Fruit fly (Drosophila melanogaster) whole organism, embryonic: Measurements from ENCODE around the gene mst.

ENCODE experiments used
- Atf6 ChIP-seq: fragments of 200-800 bp; sonication (Bioruptor generic); IDR thresholded peaks from 2 replicates; pipeline ENCODE4 v1.3.6; 2022; ENCODE audit warnings: missing biosample characterization, missing genetic modification characterization
- CG10321 ChIP-seq: fragments of 200-800 bp; sonication (Bioruptor generic); IDR thresholded peaks from 2 replicates; pipeline ENCODE4 v1.3.6; 2022; ENCODE audit warnings: missing biosample characterization, missing genetic modification characterization
- CG10543 ChIP-seq: fragments of 200-800 bp; sonication (Bioruptor generic); optimal IDR thresholded peaks from 3 replicates; lab custom pipeline; 2017; ENCODE audit warnings: missing biosample characterization, mild to moderate bottlenecking, missing genetic modification characterization, moderate library complexity
- CG11456 ChIP-seq: fragments of 200-800 bp; sonication (Bioruptor generic); IDR thresholded peaks from 3 replicates; pipeline ENCODE4 v1.3.6; 2022; ENCODE audit warnings: missing biosample characterization, missing genetic modification characterization
- CG12391 ChIP-seq: fragments of 200-800 bp; sonication (Bioruptor generic); optimal IDR thresholded peaks from 3 replicates; lab custom pipeline; 2018; ENCODE audit warnings: missing biosample characterization, mild to moderate bottlenecking, missing genetic modification characterization, moderate library complexity
- CG14014 ChIP-seq: fragments of 200-800 bp; sonication (Bioruptor generic); IDR thresholded peaks from 2 replicates; pipeline ENCODE4 v1.3.6; 2022; ENCODE audit warnings: missing biosample characterization, missing genetic modification characterization
- CG14710 ChIP-seq: fragments of 200-800 bp; sonication (Bioruptor generic); optimal IDR thresholded peaks from 3 replicates; lab custom pipeline; 2019; ENCODE audit warnings: missing biosample characterization, mild to moderate bottlenecking, missing genetic modification characterization, moderate library complexity
- CG15514 ChIP-seq: fragments of 200-800 bp; sonication (Bioruptor generic); optimal IDR thresholded peaks from 3 replicates; lab custom pipeline; 2017; ENCODE audit warnings: missing biosample characterization, missing genetic modification characterization, mild to moderate bottlenecking, moderate library complexity, missing genetic modification reagents
- CG17186 ChIP-seq: fragments of 200-800 bp; sonication (Bioruptor generic); optimal IDR thresholded peaks from 3 replicates; lab custom pipeline; 2017; ENCODE audit warnings: missing biosample characterization, missing genetic modification reagents, missing genetic modification characterization
- CG17385 ChIP-seq: fragments of 200-800 bp; sonication (Bioruptor generic); optimal IDR thresholded peaks from 3 replicates; lab custom pipeline; 2018; ENCODE audit warnings: missing biosample characterization, mild to moderate bottlenecking, missing genetic modification characterization
- CG18599 ChIP-seq: fragments of 200-800 bp; sonication (Bioruptor generic); optimal IDR thresholded peaks from 3 replicates; lab custom pipeline; 2017; ENCODE audit warnings: missing biosample characterization, missing genetic modification characterization, mild to moderate bottlenecking, moderate library complexity, missing genetic modification reagents
- CG2120 ChIP-seq: fragments of 200-800 bp; sonication (Bioruptor generic); optimal IDR thresholded peaks from 3 replicates; lab custom pipeline; 2016; ENCODE audit warnings: missing biosample characterization, missing genetic modification characterization
- CG30020 ChIP-seq: fragments of 200-800 bp; optimal IDR thresholded peaks from 2 replicates; lab custom pipeline; 2019; ENCODE audit warnings: missing biosample characterization, mild to moderate bottlenecking, missing genetic modification characterization, moderate library complexity
- CG32532 ChIP-seq: fragments of 200-800 bp; sonication (Bioruptor generic); IDR thresholded peaks from 2 replicates; pipeline ENCODE4 v1.3.6; 2022; ENCODE audit warnings: missing biosample characterization, missing genetic modification characterization
- CG3847 ChIP-seq: fragments of 200-800 bp; sonication (Bioruptor generic); IDR thresholded peaks from 2 replicates; pipeline ENCODE4 v1.3.6; 2022; ENCODE audit warnings: missing biosample characterization, missing genetic modification characterization
- CG4360 ChIP-seq: fragments of 200-800 bp; sonication (Bioruptor generic); IDR thresholded peaks from 2 replicates; pipeline ENCODE4 v1.3.6; 2022; ENCODE audit warnings: missing biosample characterization, missing genetic modification characterization
- CG4730 ChIP-seq: fragments of 200-800 bp; sonication (Bioruptor generic); IDR thresholded peaks from 2 replicates; pipeline ENCODE4 v1.3.6; 2022; ENCODE audit warnings: missing biosample characterization, missing genetic modification characterization
- CG6765 ChIP-seq: fragments of 200-800 bp; sonication (Bioruptor generic); optimal IDR thresholded peaks from 3 replicates; lab custom pipeline; 2017; ENCODE audit warnings: missing biosample characterization, mild to moderate bottlenecking, missing genetic modification characterization
- CG7928 ChIP-seq: fragments of 200-800 bp; sonication (Bioruptor generic); optimal IDR thresholded peaks from 2 replicates; lab custom pipeline; 2017; ENCODE audit warnings: missing biosample characterization, mild to moderate bottlenecking, missing genetic modification characterization
- CHES-1-like ChIP-seq: fragments of 200-800 bp; sonication (Bioruptor generic); optimal IDR thresholded peaks from 2 replicates; lab custom pipeline; 2016; ENCODE audit warnings: missing biosample characterization, missing genetic modification characterization
- Dfd ChIP-seq, 2 experiments: fragments of >200 bp; optimal IDR thresholded peaks; 2 replicates each; lab custom pipeline; 2017; ENCODE audit warnings: missing biosample characterization in 2 of 2, missing genetic modification characterization in 2 of 2
- Dip3 ChIP-seq: fragments of 200-800 bp; sonication (Bioruptor generic); optimal IDR thresholded peaks from 3 replicates; lab custom pipeline; 2016; ENCODE audit warnings: missing biosample characterization, missing genetic modification characterization
- Dll ChIP-seq: fragments of 200-800 bp; sonication (Bioruptor generic); IDR thresholded peaks from 4 replicates; pipeline ENCODE4 v1.3.6; 2022; ENCODE audit warnings: missing biosample characterization, missing genetic modification characterization; ENCODE audit not compliant: partially characterized antibody
- Dp ChIP-seq: fragments of 200-800 bp; sonication (Bioruptor generic); optimal IDR thresholded peaks from 2 replicates; lab custom pipeline; 2018; ENCODE audit warnings: missing biosample characterization, mild to moderate bottlenecking, missing genetic modification characterization, moderate library complexity
- GATAe ChIP-seq: fragments of 200-800 bp; sonication (Bioruptor generic); conservative IDR thresholded peaks from 2 replicates; pipeline ENCODE4 v1.3.6; 2022; ENCODE audit warnings: missing biosample characterization, missing genetic modification characterization
- HLH4C ChIP-seq: fragments of 200-800 bp; sonication (Bioruptor generic); IDR thresholded peaks from 3 replicates; pipeline ENCODE4 v1.3.6; 2022; ENCODE audit warnings: missing biosample characterization, missing genetic modification characterization; ENCODE audit not compliant: partially characterized antibody
- HLH54F ChIP-seq: fragments of 200-800 bp; sonication (Bioruptor generic); optimal IDR thresholded peaks from 3 replicates; lab custom pipeline; 2016; ENCODE audit warnings: missing biosample characterization, missing genetic modification characterization
- HmgZ ChIP-seq: fragments of 200-800 bp; sonication (Bioruptor generic); optimal IDR thresholded peaks from 2 replicates; lab custom pipeline; 2018; ENCODE audit warnings: missing biosample characterization, mild to moderate bottlenecking, missing genetic modification characterization
- Hr39 ChIP-seq: fragments of >200 bp; optimal IDR thresholded peaks from 2 replicates; lab custom pipeline; 2017
- Max ChIP-seq: fragments of 200-800 bp; sonication (Bioruptor generic); optimal IDR thresholded peaks from 2 replicates; lab custom pipeline; 2016; ENCODE audit warnings: missing biosample characterization, mild to moderate bottlenecking, missing genetic modification characterization
- Nf-YA ChIP-seq: fragments of 200-800 bp; sonication (Bioruptor generic); IDR thresholded peaks from 2 replicates; pipeline ENCODE4 v1.3.6; 2022; ENCODE audit warnings: missing biosample characterization, missing genetic modification characterization
- Rfx ChIP-seq: fragments of 200-800 bp; sonication (Bioruptor generic); IDR thresholded peaks from 2 replicates; pipeline ENCODE4 v1.3.6; 2022; ENCODE audit warnings: missing biosample characterization, missing genetic modification characterization
- Sox100B ChIP-seq: fragments of 200-800 bp; sonication (Bioruptor generic); optimal IDR thresholded peaks from 3 replicates; lab custom pipeline; 2018; ENCODE audit warnings: missing biosample characterization, mild to moderate bottlenecking, missing genetic modification characterization
- YL-1 ChIP-seq: fragments of 200-800 bp; sonication (Bioruptor generic); optimal IDR thresholded peaks from 3 replicates; lab custom pipeline; 2017; ENCODE audit warnings: missing biosample characterization, mild to moderate bottlenecking, missing genetic modification characterization
- amos ChIP-seq: fragments of 200-800 bp; sonication (Bioruptor generic); IDR thresholded peaks from 2 replicates; pipeline ENCODE4 v1.3.6; 2022; ENCODE audit warnings: missing biosample characterization, missing genetic modification characterization; ENCODE audit not compliant: partially characterized antibody
- bbx ChIP-seq: fragments of 200-800 bp; sonication (Bioruptor generic); IDR thresholded peaks from 2 replicates; pipeline ENCODE4 v1.3.6; 2022; ENCODE audit warnings: missing biosample characterization, missing genetic modification characterization; ENCODE audit not compliant: partially characterized antibody
- cas ChIP-seq: fragments of 200-800 bp; sonication (Bioruptor generic); IDR thresholded peaks from 2 replicates; pipeline ENCODE4 v1.3.6; 2022; ENCODE audit warnings: missing biosample characterization, missing genetic modification characterization
- ci ChIP-seq: fragments of 200-800 bp; sonication (Bioruptor generic); IDR thresholded peaks from 3 replicates; pipeline ENCODE4 v1.3.6; 2022; ENCODE audit warnings: missing biosample characterization, missing genetic modification characterization
- dm ChIP-seq: fragments of 200-800 bp; sonication (Bioruptor generic); optimal IDR thresholded peaks from 3 replicates; lab custom pipeline; 2016; ENCODE audit warnings: missing biosample characterization, missing genetic modification characterization
- ftz-f1 ChIP-seq: fragments of 200-800 bp; sonication (Bioruptor generic); optimal IDR thresholded peaks from 2 replicates; lab custom pipeline; 2016; ENCODE audit warnings: missing biosample characterization, missing genetic modification characterization
- grau ChIP-seq: fragments of 200-800 bp; optimal IDR thresholded peaks from 3 replicates; lab custom pipeline; 2019; ENCODE audit warnings: missing biosample characterization, mild to moderate bottlenecking, missing genetic modification characterization, moderate library complexity
- gsb ChIP-seq: fragments of 200-800 bp; sonication (Bioruptor generic); IDR thresholded peaks from 2 replicates; pipeline ENCODE4 v1.3.6; 2022; ENCODE audit warnings: missing biosample characterization, missing genetic modification characterization
- lmd ChIP-seq: fragments of 200-800 bp; sonication (Bioruptor generic); IDR thresholded peaks from 2 replicates; pipeline ENCODE4 v1.3.6; 2022; ENCODE audit warnings: missing biosample characterization, missing genetic modification characterization
- pan ChIP-seq, 4 experiments: fragments of >200 bp in 3 of 4; fragments of 200-800 bp in 1 of 4; sonication (Bioruptor generic) in 1 of 4; optimal IDR thresholded peaks in 3 of 4; IDR thresholded peaks in 1 of 4; 2 replicates each; pipeline versions ENCODE4 v1.3.6 to Lab custom; 2017 to 2022; ENCODE audit warnings: missing biosample characterization in 2 of 4, missing genetic modification characterization in 2 of 4, mixed read lengths in 1 of 4
- shn ChIP-seq: fragments of 200-800 bp; sonication (Bioruptor generic); optimal IDR thresholded peaks from 3 replicates; lab custom pipeline; 2016; ENCODE audit warnings: missing biosample characterization, missing genetic modification characterization
- sisA ChIP-seq: fragments of 200-800 bp; sonication (Bioruptor generic); IDR thresholded peaks from 2 replicates; pipeline ENCODE4 v1.3.6; 2022; ENCODE audit warnings: missing biosample characterization, missing genetic modification characterization
- ssp ChIP-seq: fragments of 200-800 bp; sonication (Bioruptor generic); IDR thresholded peaks from 2 replicates; pipeline ENCODE4 v1.3.6; 2022; ENCODE audit warnings: missing biosample characterization, missing genetic modification characterization
- tin ChIP-seq: fragments of 200-800 bp; sonication (Bioruptor generic); optimal IDR thresholded peaks from 3 replicates; lab custom pipeline; 2016; ENCODE audit warnings: missing biosample characterization, missing genetic modification characterization
- trem ChIP-seq: fragments of 200-800 bp; optimal IDR thresholded peaks from 3 replicates; lab custom pipeline; 2019; ENCODE audit warnings: missing biosample characterization, mild to moderate bottlenecking, missing genetic modification characterization, moderate library complexity

mst gene

dm6 chrX:21373659-21374426 is 14.9 kb upstream of the mst start, which contains the start of gene slgA (continued):
- TF ChIP-seq GATAe (peak; percentile 95), YL-1 (peak; percentile 10), HLH54F (GFP tag; lab: Kevin White, UChicago) (peak; percentile 64), pan (optimal IDR thresholded peaks at IDR 0.05; lab: Kevin White, UChicago) (no peak), pan (GFP tag; optimal IDR thresholded peaks at IDR 0.05 in 1 of 2, IDR thresholded peaks at IDR 0.05 in 1 of 2) (peak in 1 of 2 experiments; percentile 28), sisA (peak; percentile 32; the same call in 1 of the 2 replicates), trem (tag; lab: Kevin White, UChicago) (peak; percentile 44), CG30020 (tag; lab: Kevin White, UChicago) (peak; percentile 9), CG6765 (GFP tag; lab: Kevin White, UChicago) (peak; percentile 45), Dfd (GFP tag; optimal IDR thresholded peaks at IDR 0.05; lab: Kevin White, UChicago) (no peak), CG4360 (GFP tag; lab: Robert Waterston, UW) (no peak), CG15514 (GFP tag; lab: Kevin White, UChicago) (peak; percentile 65), CG10321 (GFP tag; lab: Robert Waterston, UW) (peak; percentile 68), ssp (GFP tag; lab: Robert Waterston, UW) (no peak), CG14014 (GFP tag; lab: Robert Waterston, UW) (no peak), Nf-YA (GFP tag; lab: Robert Waterston, UW) (peak; percentile 76; the same call in 1 of the 2 replicates), ci (GFP tag; lab: Robert Waterston, UW) (peak; percentile 49; the same call in 1 of the 3 replicates), Hr39 (lab: Kevin White, UChicago) (no peak), shn (peak; percentile 25), amos (GFP tag; lab: Robert Waterston, UW) (peak; percentile 71), Sox100B (GFP tag; lab: Kevin White, UChicago) (peak; percentile 19), grau (tag; lab: Kevin White, UChicago) (peak; percentile 29), CG4730 (no peak), ftz-f1 (no peak), cas (no peak), CG2120 (GFP tag; lab: Kevin White, UChicago) (peak; percentile 65), HLH4C (GFP tag; lab: Robert Waterston, UW) (peak; percentile 52; the same call in 1 of the 3 replicates), Dp (GFP tag; lab: Kevin White, UChicago) (peak; percentile 80), CG3847 (GFP tag; lab: Robert Waterston, UW) (peak; percentile 47; the same call in 1 of the 2 replicates), gsb (GFP tag; lab: Robert Waterston, UW) (peak; percentile 26; the same call in 1 of the 2 replicates), CHES-1-like (GFP tag; lab: Kevin White, UChicago) (peak; percentile 48), CG7928 (GFP tag; lab: Kevin White, UChicago) (no peak), HmgZ (tag; lab: Kevin White, UChicago) (peak; percentile 78), Rfx (GFP tag; lab: Robert Waterston, UW) (peak; percentile 64), bbx (GFP tag; lab: Robert Waterston, UW) (peak; percentile 80), CG17385 (GFP tag; lab: Kevin White, UChicago) (peak; percentile 2), Dll (GFP tag; lab: Robert Waterston, UW) (peak; percentile 77), lmd (GFP tag; lab: Robert Waterston, UW) (peak; percentile 44; the same call in 1 of the 2 replicates), Atf6 (GFP tag; lab: Robert Waterston, UW) (no peak), Max (GFP tag; lab: Kevin White, UChicago) (peak; percentile 2), dm (GFP tag; lab: Kevin White, UChicago) (peak; percentile 52), CG11456 (GFP tag; lab: Robert Waterston, UW) (peak; percentile 68; the same call in 1 of the 3 replicates), CG14710 (tag; lab: Kevin White, UChicago) (peak; percentile 59), CG32532 (GFP tag; lab: Robert Waterston, UW) (peak; percentile 22; the same call in 1 of the 2 replicates), CG17186 (GFP tag; lab: Kevin White, UChicago) (peak; percentile 16), CG18599 (GFP tag; lab: Kevin White, UChicago) (peak; percentile 19), CG10543 (GFP tag; lab: Kevin White, UChicago) (peak; percentile 42), Dip3 (GFP tag; lab: Kevin White, UChicago) (peak; percentile 47), tin (GFP tag; lab: Kevin White, UChicago) (peak; percentile 1), CG12391 (tag; lab: Kevin White, UChicago) (peak; percentile 5)
